Worm (Caenorhabditis elegans) whole organism, L2 larva: ENCODE data around the gene srab-14.

Source experiments
- C34F6.9 ChIP-seq: fragments of 150-350 bp; optimal IDR thresholded peaks from 2 replicates; lab custom pipeline; 2014; ENCODE audit warnings: missing biosample characterization, missing genetic modification characterization
- F13H6.1 ChIP-seq: sonication (generic microtip); optimal IDR thresholded peaks from 2 replicates; lab custom pipeline; 2016; ENCODE audit warnings: missing genetic modification characterization, missing compliant biosample characterization
- R02D3.7 ChIP-seq: fragments of 150-350 bp; optimal IDR thresholded peaks from 2 replicates; lab custom pipeline; 2014; ENCODE audit warnings: missing biosample characterization, missing genetic modification characterization
- Y55F3AM.14 ChIP-seq: fragments of 200-800 bp; sonication (Bioruptor generic); optimal IDR thresholded peaks from 2 replicates; lab custom pipeline; 2018; ENCODE audit warnings: mild to moderate bottlenecking, missing genetic modification characterization, missing compliant biosample characterization
- ZK546.5 ChIP-seq: sonication (generic microtip); optimal IDR thresholded peaks from 2 replicates; lab custom pipeline; 2017; ENCODE audit warnings: missing biosample characterization, missing genetic modification characterization
- alr-1 ChIP-seq: fragments of 150-350 bp; optimal IDR thresholded peaks from 2 replicates; lab custom pipeline; 2014; ENCODE audit warnings: missing biosample characterization, missing genetic modification characterization
- aly-2 ChIP-seq: fragments of 150-350 bp; optimal IDR thresholded peaks from 2 replicates; lab custom pipeline; 2014; ENCODE audit warnings: missing biosample characterization, missing genetic modification characterization
- ama-1 ChIP-seq: fragments of 150-350 bp; optimal IDR thresholded peaks from 2 replicates; lab custom pipeline; 2018; ENCODE audit warnings: inconsistent platforms
- blmp-1 ChIP-seq: sonication (generic microtip); optimal IDR thresholded peaks from 2 replicates; lab custom pipeline; 2017; ENCODE audit warnings: missing genetic modification characterization, mild to moderate bottlenecking, missing compliant biosample characterization, antibody characterized with exemption, moderate library complexity; ENCODE audit not compliant: insufficient read depth
- ceh-16 ChIP-seq: fragments of 150-350 bp; optimal IDR thresholded peaks from 2 replicates; lab custom pipeline; 2014; ENCODE audit warnings: missing biosample characterization, missing genetic modification characterization
- ceh-82 ChIP-seq: fragments of 150-350 bp; optimal IDR thresholded peaks from 2 replicates; lab custom pipeline; 2014; ENCODE audit warnings: missing biosample characterization, missing genetic modification characterization
- crh-2 ChIP-seq: sonication (generic microtip); optimal IDR thresholded peaks from 2 replicates; lab custom pipeline; 2017; ENCODE audit warnings: missing biosample characterization, missing genetic modification characterization
- dmd-4 ChIP-seq: sonication (generic microtip); optimal IDR thresholded peaks from 2 replicates; lab custom pipeline; 2017; ENCODE audit warnings: missing biosample characterization, missing genetic modification characterization
- egl-27 ChIP-seq: sonication (generic microtip); optimal IDR thresholded peaks from 3 replicates; lab custom pipeline; 2017; ENCODE audit warnings: missing biosample characterization, missing genetic modification reagents, missing genetic modification characterization
- elt-1 ChIP-seq: fragments of 150-350 bp; optimal IDR thresholded peaks from 2 replicates; lab custom pipeline; 2014; ENCODE audit warnings: missing biosample characterization, missing genetic modification characterization
- elt-3 ChIP-seq: sonication (generic microtip); optimal IDR thresholded peaks from 2 replicates; lab custom pipeline; 2017; ENCODE audit warnings: missing biosample characterization, missing genetic modification characterization
- fos-1 ChIP-seq: fragments of 150-350 bp; optimal IDR thresholded peaks from 2 replicates; lab custom pipeline; 2014; ENCODE audit warnings: missing biosample characterization, missing genetic modification characterization
- gmeb-1 ChIP-seq: fragments of 150-350 bp; optimal IDR thresholded peaks from 2 replicates; lab custom pipeline; 2014; ENCODE audit warnings: missing biosample characterization, missing genetic modification characterization
- lin-11 ChIP-seq: fragments of 150-350 bp; sonication (generic microtip); optimal IDR thresholded peaks from 2 replicates; lab custom pipeline; 2014; ENCODE audit warnings: missing biosample characterization, missing genetic modification characterization, inconsistent platforms, mixed read lengths
- lin-13 ChIP-seq: fragments of 150-350 bp; optimal IDR thresholded peaks from 2 replicates; lab custom pipeline; 2014; ENCODE audit warnings: missing biosample characterization, missing genetic modification reagents, missing genetic modification characterization
- lin-39 ChIP-seq: fragments of 150-350 bp; optimal IDR thresholded peaks from 2 replicates; lab custom pipeline; 2014; ENCODE audit warnings: missing biosample characterization, missing genetic modification reagents, missing genetic modification characterization
- lsy-2 ChIP-seq, 2 experiments: fragments of 150-350 bp in 1 of 2; sonication (generic microtip) in 1 of 2; optimal IDR thresholded peaks; 2 replicates each; lab custom pipeline; 2014 to 2017; ENCODE audit warnings: missing biosample characterization in 2 of 2, missing genetic modification characterization in 2 of 2
- mbf-1 ChIP-seq: sonication (generic microtip); optimal IDR thresholded peaks from 2 replicates; lab custom pipeline; 2017; ENCODE audit warnings: missing biosample characterization, missing genetic modification characterization
- nhr-10 ChIP-seq: sonication (generic microtip); optimal IDR thresholded peaks from 2 replicates; lab custom pipeline; 2017; ENCODE audit warnings: missing biosample characterization, missing genetic modification characterization
- nhr-11 ChIP-seq: fragments of 150-350 bp; optimal IDR thresholded peaks from 2 replicates; lab custom pipeline; 2014; ENCODE audit warnings: missing biosample characterization, missing genetic modification characterization
- nhr-12 ChIP-seq: fragments of 150-350 bp; optimal IDR thresholded peaks from 2 replicates; lab custom pipeline; 2014; ENCODE audit warnings: missing biosample characterization, missing genetic modification characterization
- nhr-129 ChIP-seq: fragments of 150-350 bp; optimal IDR thresholded peaks from 2 replicates; lab custom pipeline; 2014; ENCODE audit warnings: missing biosample characterization, missing genetic modification characterization
- nhr-21 ChIP-seq: fragments of 150-350 bp; optimal IDR thresholded peaks from 2 replicates; lab custom pipeline; 2014; ENCODE audit warnings: missing biosample characterization, missing genetic modification characterization
- nhr-23 ChIP-seq: fragments of 150-350 bp; optimal IDR thresholded peaks from 2 replicates; lab custom pipeline; 2014; ENCODE audit warnings: missing biosample characterization, missing genetic modification reagents, missing genetic modification characterization
- nhr-237 ChIP-seq: fragments of 150-350 bp; optimal IDR thresholded peaks from 2 replicates; lab custom pipeline; 2014; ENCODE audit warnings: missing biosample characterization, missing genetic modification characterization
- nhr-25 ChIP-seq: fragments of 150-350 bp; sonication (generic microtip); optimal IDR thresholded peaks from 3 replicates; lab custom pipeline; 2014; ENCODE audit warnings: missing biosample characterization, missing genetic modification characterization
- nhr-6 ChIP-seq: fragments of 150-350 bp; optimal IDR thresholded peaks from 2 replicates; lab custom pipeline; 2014; ENCODE audit warnings: missing biosample characterization, missing genetic modification characterization
- peb-1 ChIP-seq: fragments of 150-350 bp; optimal IDR thresholded peaks from 2 replicates; lab custom pipeline; 2014; ENCODE audit warnings: missing biosample characterization, missing genetic modification characterization
- sem-4 ChIP-seq: fragments of 150-350 bp; optimal IDR thresholded peaks from 2 replicates; lab custom pipeline; 2014; ENCODE audit warnings: missing biosample characterization, missing genetic modification reagents, missing genetic modification characterization
- skn-1 ChIP-seq: sonication (generic microtip); optimal IDR thresholded peaks from 2 replicates; lab custom pipeline; 2017; ENCODE audit warnings: missing biosample characterization, missing genetic modification characterization
- sma-3 ChIP-seq: sonication (generic microtip); optimal IDR thresholded peaks from 2 replicates; lab custom pipeline; 2016; ENCODE audit warnings: missing genetic modification reagents, missing genetic modification characterization, missing compliant biosample characterization
- sma-9 ChIP-seq, 2 experiments: fragments of 150-350 bp in 1 of 2; sonication (generic microtip) in 1 of 2; optimal IDR thresholded peaks; 2 replicates each; lab custom pipeline; 2014 to 2016; ENCODE audit warnings: missing genetic modification characterization in 2 of 2, mild to moderate bottlenecking in 1 of 2, missing biosample characterization in 1 of 2, missing compliant biosample characterization in 1 of 2, missing genetic modification reagents in 1 of 2, moderate library complexity in 1 of 2
- snpc-4 ChIP-seq: fragments of 150-350 bp; optimal IDR thresholded peaks from 2 replicates; lab custom pipeline; 2014; ENCODE audit warnings: missing biosample characterization, missing genetic modification characterization
- unc-39 ChIP-seq: fragments of 150-350 bp; optimal IDR thresholded peaks from 2 replicates; lab custom pipeline; 2014; ENCODE audit warnings: missing biosample characterization, missing genetic modification characterization
- unc-55 ChIP-seq: fragments of 150-350 bp; sonication (generic microtip); optimal IDR thresholded peaks from 3 replicates; lab custom pipeline; 2014; ENCODE audit warnings: missing biosample characterization, missing genetic modification reagents, missing genetic modification characterization
- unc-62 ChIP-seq: fragments of 150-350 bp; optimal IDR thresholded peaks from 2 replicates; lab custom pipeline; 2014; ENCODE audit warnings: missing biosample characterization, missing genetic modification reagents, missing genetic modification characterization
- zag-1 ChIP-seq: fragments of 150-350 bp; optimal IDR thresholded peaks from 2 replicates; lab custom pipeline; 2014; ENCODE audit warnings: missing biosample characterization, missing genetic modification characterization
- ztf-1 ChIP-seq: fragments of 200-800 bp; sonication (Bioruptor generic); conservative IDR thresholded peaks from 2 replicates; pipeline ENCODE4 v1.3.6; 2022; ENCODE audit warnings: missing genetic modification characterization, missing compliant biosample characterization
- ztf-11 ChIP-seq: sonication (generic microtip); optimal IDR thresholded peaks from 2 replicates; lab custom pipeline; 2017; ENCODE audit warnings: missing biosample characterization, missing genetic modification characterization
- ztf-4 ChIP-seq: fragments of 150-350 bp; optimal IDR thresholded peaks from 2 replicates; lab custom pipeline; 2014; ENCODE audit warnings: missing biosample characterization, missing genetic modification characterization

Gene srab-14

ce11 chrII:7489605-7490004 is 9.7 kb downstream of the srab-14 start, which contains the start of gene D1022.9:
Gene D1022.9 (minus strand): TSS chrII:7489705.
- TF ChIP-seq C34F6.9 (tag; lab: Kevin White, UChicago) (no peak), sem-4 (tag; lab: Kevin White, UChicago) (no peak), nhr-10 (tag; lab: Kevin White, UChicago) (no peak), ZK546.5 (no peak), fos-1 (tag; lab: Kevin White, UChicago) (no peak)

ce11 chrII:7483009-7483408 is 16.3 kb downstream of the srab-14 start, which contains the start of gene cah-2:
Gene cah-2 (minus strand): TSS chrII:7483109.
- TF ChIP-seq unc-55 (GFP tag; lab: Kevin White, UChicago) (no peak), skn-1 (tag; lab: Kevin White, UChicago) (no peak), C34F6.9 (tag; lab: Kevin White, UChicago) (no peak), elt-1 (tag; lab: Kevin White, UChicago) (no peak), dmd-4 (tag; lab: Kevin White, UChicago) (no peak), ceh-82 (tag; lab: Kevin White, UChicago) (no peak), snpc-4 (tag; lab: Kevin White, UChicago) (no peak), sma-9 (GFP tag; optimal IDR thresholded peaks at IDR 0.05; lab: Kevin White, UChicago) (no peak), sma-9 (tag; optimal IDR thresholded peaks at IDR 0.05; lab: Kevin White, UChicago) (no peak), alr-1 (tag; lab: Kevin White, UChicago) (no peak), peb-1 (tag; lab: Kevin White, UChicago) (no peak), mbf-1 (tag; lab: Kevin White, UChicago) (no peak)

- TF ChIP-seq nhr-23 (tag; lab: Kevin White, UChicago), result no peak
- TF ChIP-seq nhr-129, result peak; percentile 84
- peak; percentile 79 for TF ChIP-seq nhr-21
- no peak for TF ChIP-seq nhr-12
- TF ChIP-seq nhr-6, result peak; percentile 59
- no peak for TF ChIP-seq nhr-11
- TF ChIP-seq dmd-4 (tag; lab: Kevin White, UChicago), result no peak
- no peak for TF ChIP-seq elt-1 (tag; lab: Kevin White, UChicago)
- no peak for TF ChIP-seq R02D3.7
- TF ChIP-seq unc-55 (GFP tag; lab: Kevin White, UChicago), result peak; percentile 80
- no peak for TF ChIP-seq peb-1 (tag; lab: Kevin White, UChicago)
- TF ChIP-seq elt-3, result no peak
- TF ChIP-seq ceh-16, result no peak
- TF ChIP-seq F13H6.1, result peak; percentile 92
- TF ChIP-seq mbf-1 (tag; lab: Kevin White, UChicago), result no peak
- TF ChIP-seq gmeb-1, result peak; percentile 72
- no peak for TF ChIP-seq ztf-1 (GFP tag; lab: Robert Waterston, UW)
- peak; percentile 77 for TF ChIP-seq crh-2
- TF ChIP-seq aly-2 (tag; lab: Kevin White, UChicago), result no peak
- no peak for TF ChIP-seq ztf-11 (tag; lab: Kevin White, UChicago)
- TF ChIP-seq ceh-82 (tag; lab: Kevin White, UChicago), result no peak
- TF ChIP-seq sma-9 (GFP tag; optimal IDR thresholded peaks at IDR 0.05; lab: Kevin White, UChicago), result peak; percentile 60
- TF ChIP-seq sma-9 (tag; optimal IDR thresholded peaks at IDR 0.05; lab: Kevin White, UChicago), result no peak
- peak; percentile 78 for TF ChIP-seq lin-13 (GFP tag; lab: Kevin White, UChicago)
- no peak for TF ChIP-seq nhr-10 (tag; lab: Kevin White, UChicago)
- TF ChIP-seq blmp-1 (tag; lab: Kevin White, UChicago), result peak; percentile 47
- TF ChIP-seq sem-4 (tag; lab: Kevin White, UChicago), result peak; percentile 80
- no peak for TF ChIP-seq unc-62 (GFP tag; lab: Kevin White, UChicago)
- TF ChIP-seq nhr-25 (tag; lab: Kevin White, UChicago), result peak; percentile 83
- TF ChIP-seq zag-1, result peak; percentile 37
- no peak for TF ChIP-seq unc-39
- TF ChIP-seq fos-1 (tag; lab: Kevin White, UChicago), result peak; percentile 68
- peak; percentile 0 for TF ChIP-seq ztf-4 (tag; lab: Kevin White, UChicago)
- peak; percentile 58 to 87 for TF ChIP-seq lsy-2 (tag; optimal IDR thresholded peaks at IDR 0.05; lab: Kevin White, UChicago)
- peak; percentile 81 for TF ChIP-seq C34F6.9 (tag; lab: Kevin White, UChicago)
- TF ChIP-seq Y55F3AM.14 (GFP tag; lab: Kevin White, UChicago), result peak; percentile 71
- peak; percentile 95 for TF ChIP-seq sma-3 (GFP tag; lab: Kevin White, UChicago)
- TF ChIP-seq nhr-237 (tag; lab: Kevin White, UChicago), result peak; percentile 41
- no peak for TF ChIP-seq alr-1 (tag; lab: Kevin White, UChicago)
- TF ChIP-seq egl-27, result peak; percentile 52
- no peak for TF ChIP-seq ama-1 (lab: Kevin White, UChicago)
- peak; percentile 33 for TF ChIP-seq snpc-4 (tag; lab: Kevin White, UChicago)
- TF ChIP-seq lin-11 (tag; lab: Kevin White, UChicago), result peak; percentile 89
- TF ChIP-seq ZK546.5, result no peak
- no peak for TF ChIP-seq lin-39 (tag; lab: Kevin White, UChicago)
- TF ChIP-seq skn-1 (tag; lab: Kevin White, UChicago), result no peak
Measured at ce11 chrII:7478487-7479234, 20.6 kb downstream of the srab-14 start, which contains the start of the genes aka-1 and ubc-6. Gene aka-1 (minus strand): TSS chrII:7478537. Gene ubc-6 (plus strand): TSS chrII:7479187.
